Fruit fly (Drosophila melanogaster): ENCODE results near the gene Nemp.

Nemp gene

DNA sequence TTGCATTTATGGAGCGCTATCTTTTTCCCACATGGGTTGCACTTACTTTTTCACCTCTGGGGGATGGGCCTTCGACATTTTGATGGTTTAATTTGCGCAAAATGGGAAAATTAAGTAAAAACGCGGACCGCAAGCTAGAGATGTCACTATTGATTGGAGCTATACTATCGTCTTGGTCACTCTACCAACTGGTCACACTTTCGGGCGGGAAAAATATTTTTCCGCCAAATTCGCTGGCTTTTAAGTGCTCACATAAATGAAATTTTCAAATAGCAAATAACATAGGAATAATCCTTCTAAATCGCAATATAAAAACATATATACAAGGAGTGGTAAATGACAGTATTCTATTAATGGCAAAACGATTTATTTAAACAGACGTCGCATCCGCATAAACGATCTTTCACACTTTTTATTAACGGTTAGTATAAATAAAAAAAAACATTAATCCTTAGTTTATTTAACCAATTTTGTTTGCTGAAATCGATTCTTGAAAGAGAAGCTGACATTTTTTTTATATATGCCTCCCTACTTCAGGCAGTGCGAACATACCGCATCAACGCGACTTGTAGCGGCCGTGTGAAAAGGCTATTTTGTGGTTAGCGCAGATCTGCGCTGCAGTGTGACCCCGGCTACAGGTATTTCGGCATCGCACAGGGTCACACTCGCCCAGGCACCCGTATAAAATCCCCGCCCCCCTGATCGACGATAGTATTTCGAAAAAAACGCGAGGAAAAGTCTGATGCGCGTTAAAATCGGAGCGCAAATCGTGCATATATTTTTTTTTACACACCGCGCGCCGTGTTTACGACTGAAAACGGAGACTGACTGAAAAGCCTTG, 14.3 kb downstream of the Nemp start, which contains the start of the genes SNRPG and mthl1:
Gene SNRPG, minus strand, starts transcription at position 160 of the 841 bp plus-strand sequence.
Gene mthl1, plus strand, starts transcription at position 709 of the 841 bp plus-strand sequence.
- peak; percentile 73 for TF ChIP-seq CG3032 (tag; optimal IDR thresholded peaks at IDR 0.05)
- TF ChIP-seq Hr38 (GFP tag; optimal IDR thresholded peaks at IDR 0.05), result no peak
- TF ChIP-seq CG8632 (GFP tag; optimal IDR thresholded peaks at IDR 0.05), result peak; percentile 67
- TF ChIP-seq CG8319 (GFP tag; optimal IDR thresholded peaks at IDR 0.05), result peak; percentile 52
- TF ChIP-seq Ets21C (GFP tag; optimal IDR thresholded peaks at IDR 0.05), result peak; percentile 79
- TF ChIP-seq CG4318 (GFP tag; optimal IDR thresholded peaks at IDR 0.05), result peak; percentile 78
- TF ChIP-seq Gug (GFP tag; IDR thresholded peaks at IDR 0.05), result peak; percentile 88
- TF ChIP-seq CG3919 (GFP tag; optimal IDR thresholded peaks at IDR 0.05), result peak; percentile 85
- TF ChIP-seq CG11902 (GFP tag; optimal IDR thresholded peaks at IDR 0.05), result peak; percentile 81
- peak; percentile 48 for TF ChIP-seq spab (GFP tag; optimal IDR thresholded peaks at IDR 0.05)
- TF ChIP-seq lz (GFP tag; optimal IDR thresholded peaks at IDR 0.05), result peak; percentile 83
- TF ChIP-seq CG10669 (GFP tag; optimal IDR thresholded peaks at IDR 0.05), result peak; percentile 73
- TF ChIP-seq dsx (GFP tag; optimal IDR thresholded peaks at IDR 0.05; ENCODE audit: poor library complexity, severe bottlenecking), result peak; percentile 28
- peak; percentile 70 for TF ChIP-seq Eip93F (GFP tag; optimal IDR thresholded peaks at IDR 0.05)
- peak; percentile 75 for TF ChIP-seq Met (GFP tag; optimal IDR thresholded peaks at IDR 0.05)
- peak; percentile 70 for TF ChIP-seq Lpt (GFP tag; optimal IDR thresholded peaks at IDR 0.05)
- peak; percentile 78 for TF ChIP-seq Smox (GFP tag; optimal IDR thresholded peaks at IDR 0.05)
- TF ChIP-seq fkh (GFP tag; optimal IDR thresholded peaks at IDR 0.05), result no peak
- TF ChIP-seq CG32006 (GFP tag; optimal IDR thresholded peaks at IDR 0.05), result peak; percentile 87
- no peak for TF ChIP-seq fd85E (GFP tag; optimal IDR thresholded peaks at IDR 0.05)
- peak; percentile 53 for TF ChIP-seq Hr4 (GFP tag; optimal IDR thresholded peaks at IDR 0.05)
- TF ChIP-seq CG34406 (GFP tag; optimal IDR thresholded peaks at IDR 0.05), result peak; percentile 66
- peak; percentile 75 for TF ChIP-seq esn (GFP tag; optimal IDR thresholded peaks at IDR 0.05)
- peak; percentile 91 for TF ChIP-seq CG31627 (GFP tag; optimal IDR thresholded peaks at IDR 0.05)
- TF ChIP-seq topi (GFP tag; optimal IDR thresholded peaks at IDR 0.05), result peak; percentile 80
- peak; percentile 36 for TF ChIP-seq CG6808 (GFP tag; optimal IDR thresholded peaks at IDR 0.05)
- TF ChIP-seq Eip78C (GFP tag), result peak; percentile 89
- peak; percentile 83 for TF ChIP-seq CG15336 (GFP tag; IDR thresholded peaks at IDR 0.05)
- peak; percentile 63 for TF ChIP-seq CG11762 (GFP tag; optimal IDR thresholded peaks at IDR 0.05; ENCODE audit: insufficient read depth)
- peak; percentile 58 for TF ChIP-seq CG6276 (GFP tag; optimal IDR thresholded peaks at IDR 0.05)
- no peak for TF ChIP-seq CG6854 (GFP tag; optimal IDR thresholded peaks at IDR 0.05)
- peak; percentile 81 for TF ChIP-seq CG8119 (GFP tag; IDR thresholded peaks at IDR 0.05)
- TF ChIP-seq net (GFP tag; optimal IDR thresholded peaks at IDR 0.05), result peak; percentile 70
- peak; percentile 95 for TF ChIP-seq eg (GFP tag; IDR thresholded peaks at IDR 0.05)
- TF ChIP-seq Sox102F (GFP tag; optimal IDR thresholded peaks at IDR 0.05), result peak; percentile 42
- peak; percentile 71 to 81 for TF ChIP-seq salr (GFP tag; optimal IDR thresholded peaks at IDR 0.05)
- peak; percentile 81 for TF ChIP-seq CG10631 (GFP tag; optimal IDR thresholded peaks at IDR 0.05)
- no peak for TF ChIP-seq CG9139 (GFP tag; optimal IDR thresholded peaks at IDR 0.05)
- TF ChIP-seq OdsH (GFP tag; optimal IDR thresholded peaks at IDR 0.05), result peak; percentile 80
- peak; percentile 16 for TF ChIP-seq Blimp-1 (GFP tag; optimal IDR thresholded peaks at IDR 0.05)
- TF ChIP-seq vri (GFP tag; optimal IDR thresholded peaks at IDR 0.05), result peak; percentile 20
- TF ChIP-seq CG6163 (GFP tag; IDR thresholded peaks at IDR 0.05), result peak; percentile 95
- TF ChIP-seq svp (GFP tag), result peak; percentile 94
- no peak for TF ChIP-seq CG16779 (tag; optimal IDR thresholded peaks at IDR 0.05)
- TF ChIP-seq acj6 (GFP tag; optimal IDR thresholded peaks at IDR 0.05), result peak; percentile 75
- TF ChIP-seq ss (GFP tag; optimal IDR thresholded peaks at IDR 0.05), result peak in 1 of 2 experiments; percentile 56
- TF ChIP-seq Sox14 (GFP tag; optimal IDR thresholded peaks at IDR 0.05), result peak; percentile 82
- TF ChIP-seq achi (GFP tag; optimal IDR thresholded peaks at IDR 0.05), result peak; percentile 72
- TF ChIP-seq CG6792 (GFP tag; optimal IDR thresholded peaks at IDR 0.05), result peak; percentile 68
- peak; percentile 29 for TF ChIP-seq CG7368 (GFP tag; optimal IDR thresholded peaks at IDR 0.05)
